Worm (Caenorhabditis elegans): Measurements from ENCODE around the gene Y70C5A.3.

DNA sequence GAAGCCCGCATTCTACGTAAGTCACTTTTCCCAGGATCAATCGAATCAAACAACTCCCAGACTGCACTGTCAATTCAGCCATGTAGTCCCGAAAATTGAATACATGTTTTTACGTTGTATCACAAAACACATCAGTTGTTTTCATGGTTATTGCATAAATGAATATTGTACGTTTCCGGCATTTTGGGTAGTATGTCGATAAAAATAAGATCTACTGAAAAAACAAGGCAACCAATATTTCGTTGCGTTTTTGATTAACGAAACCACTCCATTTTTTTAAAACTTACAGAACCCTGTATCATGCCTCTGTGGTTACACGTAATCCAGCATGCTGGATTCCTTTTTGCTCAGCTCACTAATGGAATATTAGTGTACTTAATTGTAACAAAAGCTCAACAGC, 47.6 kb downstream of the Y70C5A.3 start, which contains the start of gene str-149:
- TF ChIP-seq flt-1 (GFP tag; IDR thresholded peaks at IDR 0.05), result no peak
- no peak for TF ChIP-seq ama-1 (optimal IDR thresholded peaks at IDR 0.05)
- TF ChIP-seq ceh-36 (tag; optimal IDR thresholded peaks at IDR 0.05), result no peak
- TF ChIP-seq tbx-37 (GFP tag; conservative IDR thresholded peaks at IDR 0.05), result no peak
- no peak for TF ChIP-seq hmg-4 (GFP tag; optimal IDR thresholded peaks at IDR 0.05)
- TF ChIP-seq scrt-1 (GFP tag; IDR thresholded peaks at IDR 0.05), result no peak
- TF ChIP-seq ets-7 (tag; optimal IDR thresholded peaks at IDR 0.05), result no peak
- no peak for TF ChIP-seq hnd-1 (tag; optimal IDR thresholded peaks at IDR 0.05)
- no peak for TF ChIP-seq pes-1 (GFP tag; IDR thresholded peaks at IDR 0.05)

Data from whole organism, early embryonic.